Worm (Caenorhabditis elegans): ENCODE results near the gene pup-2.

pup-2 gene

DNA sequence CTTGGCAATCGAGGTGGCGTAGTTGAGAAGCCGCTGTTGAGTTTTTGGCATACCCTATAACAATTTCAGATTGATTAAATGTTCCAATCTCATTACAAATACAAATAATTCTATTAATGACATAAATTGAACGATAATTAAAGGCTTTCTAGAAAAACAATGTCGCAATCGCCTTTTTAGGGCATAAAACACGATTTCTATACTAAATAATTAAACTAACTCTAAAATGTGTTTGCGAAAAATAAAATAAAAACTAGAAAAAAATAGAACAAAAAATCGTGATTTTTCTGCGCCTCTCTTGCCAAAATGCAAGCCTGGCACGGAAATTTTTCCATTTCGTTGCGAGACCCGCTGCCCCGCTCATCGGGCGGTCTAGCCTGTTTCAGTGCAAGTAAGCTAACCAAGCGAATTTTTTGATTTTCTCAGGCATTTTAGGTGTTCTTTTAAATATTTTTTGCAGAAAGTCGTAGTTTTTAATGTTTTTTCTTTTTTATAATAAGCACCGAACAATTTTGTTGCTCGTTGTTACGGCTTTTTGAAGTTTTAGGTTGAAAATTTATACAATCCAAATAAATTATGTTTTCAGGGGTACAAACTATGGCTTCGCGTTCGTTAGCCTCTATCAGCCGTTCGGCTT is 42.2 kb downstream of the pup-2 start, which contains the start of the genes C34E10.12, C34E10.10 and atp-2 (continued):
- TF ChIP-seq mel-28 (tag; optimal IDR thresholded peaks at IDR 0.05; ENCODE audit: borderline replicate concordance) (no peak), snpc-1.1 (tag; optimal IDR thresholded peaks at IDR 0.05; ENCODE audit: insufficient read depth) (peak; percentile 48), cebp-2 (GFP tag; IDR thresholded peaks at IDR 0.05) (no peak), let-526 (GFP tag; IDR thresholded peaks at IDR 0.05) (no peak), ceh-58 (GFP tag; IDR thresholded peaks at IDR 0.05) (no peak), F39B2.1 (GFP tag; IDR thresholded peaks at IDR 0.05) (no peak), bed-2 (GFP tag; IDR thresholded peaks at IDR 0.05) (no peak), atf-7 (tag; optimal IDR thresholded peaks at IDR 0.05) (no peak), K12H6.12 (tag; optimal IDR thresholded peaks at IDR 0.05) (no peak), lsl-1 (GFP tag; optimal IDR thresholded peaks at IDR 0.05) (peak; percentile 47), mes-4 (tag; optimal IDR thresholded peaks at IDR 0.05) (no peak), F37B4.10 (GFP tag; IDR thresholded peaks at IDR 0.05) (no peak), dpl-1 (GFP tag; optimal IDR thresholded peaks at IDR 0.05) (peak; percentile 58), Y79H2A.3 (GFP tag; conservative IDR thresholded peaks at IDR 0.05) (no peak), akir-1 (GFP tag; optimal IDR thresholded peaks at IDR 0.05) (no peak), lsy-27 (tag; optimal IDR thresholded peaks at IDR 0.05; ENCODE audit: borderline replicate concordance, insufficient read depth) (no peak), nfya-2 (GFP tag; IDR thresholded peaks at IDR 0.05) (no peak), nhr-27 (tag; optimal IDR thresholded peaks at IDR 0.05) (no peak), dpff-1 (tag; optimal IDR thresholded peaks at IDR 0.05) (no peak)

DNA sequence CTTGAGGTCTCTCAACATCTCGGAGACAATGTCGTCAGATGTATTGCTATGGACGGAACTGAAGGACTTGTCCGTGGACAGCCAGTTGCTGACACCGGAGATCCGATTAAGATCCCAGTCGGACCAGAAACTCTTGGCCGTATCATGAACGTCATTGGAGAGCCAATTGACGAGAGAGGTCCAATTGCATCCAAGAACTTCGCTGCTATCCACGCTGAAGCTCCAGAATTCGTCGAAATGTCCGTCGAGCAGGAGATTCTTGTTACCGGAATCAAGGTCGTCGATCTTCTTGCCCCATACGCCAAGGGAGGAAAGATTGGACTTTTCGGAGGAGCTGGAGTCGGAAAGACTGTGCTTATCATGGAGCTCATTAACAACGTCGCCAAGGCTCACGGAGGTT is 43.1 kb downstream of the pup-2 start:
- TF ChIP-seq athp-1 (tag; optimal IDR thresholded peaks at IDR 0.05) = no peak
- TF ChIP-seq nhr-27 (tag; optimal IDR thresholded peaks at IDR 0.05) = no peak

DNA sequence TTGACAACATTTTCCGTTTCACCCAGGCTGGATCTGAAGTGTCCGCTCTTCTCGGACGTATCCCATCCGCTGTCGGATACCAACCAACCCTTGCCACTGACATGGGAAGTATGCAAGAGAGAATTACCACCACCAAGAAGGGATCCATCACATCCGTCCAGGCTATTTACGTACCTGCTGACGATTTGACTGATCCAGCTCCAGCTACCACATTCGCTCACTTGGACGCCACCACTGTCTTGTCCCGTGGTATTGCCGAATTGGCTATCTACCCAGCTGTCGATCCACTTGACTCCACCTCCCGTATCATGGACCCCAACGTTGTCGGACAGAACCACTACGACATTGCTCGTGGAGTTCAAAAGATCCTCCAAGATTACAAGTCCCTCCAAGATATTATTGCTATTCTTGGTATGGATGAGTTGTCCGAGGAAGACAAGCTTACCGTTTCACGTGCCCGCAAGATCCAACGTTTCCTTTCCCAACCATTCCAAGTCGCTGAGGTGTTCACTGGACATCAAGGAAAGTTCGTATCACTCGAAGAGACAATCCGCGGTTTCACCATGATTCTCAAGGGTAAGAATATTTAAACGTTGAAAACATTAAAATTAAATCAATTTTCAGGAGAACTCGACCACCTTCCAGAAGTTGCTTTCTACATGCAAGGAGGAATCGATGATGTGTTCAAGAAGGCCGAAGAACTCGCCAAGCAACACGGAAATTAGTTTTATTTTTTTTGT is 44.0 kb downstream of the pup-2 start:
- TF ChIP-seq ceh-58 (GFP tag; IDR thresholded peaks at IDR 0.05) (0 out of 2 replicates have a peak, but pooled peaks have one; percentile 60), atf-7 (tag; optimal IDR thresholded peaks at IDR 0.05) (no peak), ZK185.1 (tag; optimal IDR thresholded peaks at IDR 0.05; ENCODE audit: poor library complexity, severe bottlenecking) (peak; percentile 4), tbp1 (GFP tag; optimal IDR thresholded peaks at IDR 0.05) (no peak), K12H6.12 (tag; optimal IDR thresholded peaks at IDR 0.05) (no peak), F37B4.10 (GFP tag; IDR thresholded peaks at IDR 0.05) (0 out of 2 replicates have a peak, but pooled peaks have one; percentile 27), D2030.7 (GFP tag; IDR thresholded peaks at IDR 0.05) (no peak), snpc-1.3 (tag; optimal IDR thresholded peaks at IDR 0.05; ENCODE audit: insufficient read depth) (no peak), ztf-26 (tag; optimal IDR thresholded peaks at IDR 0.05) (no peak), madf-3 (GFP tag; IDR thresholded peaks at IDR 0.05) (0 out of 2 replicates have a peak, but pooled peaks have one; percentile 28), let-526 (GFP tag; IDR thresholded peaks at IDR 0.05) (no peak), rpc-1 (optimal IDR thresholded peaks at IDR 0.05) (no peak), rpc-1 (tag; optimal IDR thresholded peaks at IDR 0.05) (no peak), F39B2.1 (GFP tag; IDR thresholded peaks at IDR 0.05) (no peak), Y53G8AR.9 (GFP tag; conservative IDR thresholded peaks at IDR 0.05) (peak; percentile 34; the same call in 1 of the 2 replicates)

ce11 chrIII:5230415-5230814 is 44.7 kb downstream of the pup-2 start, which contains the start of gene prmt-5:
Gene prmt-5 (plus strand): TSS chrIII:5230555.
- TF ChIP-seq madf-10 (tag; optimal IDR thresholded peaks at IDR 0.05) (peak; percentile 48), snpc-1.3 (tag; optimal IDR thresholded peaks at IDR 0.05; ENCODE audit: insufficient read depth) (peak; percentile 68), tbx-9 (tag; optimal IDR thresholded peaks at IDR 0.05; ENCODE audit: borderline replicate concordance) (peak; percentile 26), cebp-2 (GFP tag; IDR thresholded peaks at IDR 0.05) (peak; percentile 72; the same call in 1 of the 2 replicates), madf-8 (GFP tag; conservative IDR thresholded peaks at IDR 0.05) (no peak), efl-1 (GFP tag; optimal IDR thresholded peaks at IDR 0.05) (no peak), B0261.1 (tag; optimal IDR thresholded peaks at IDR 0.05) (peak; percentile 22), F52B5.7 (tag; optimal IDR thresholded peaks at IDR 0.05) (peak; percentile 97), somi-1 (GFP tag; optimal IDR thresholded peaks at IDR 0.05) (peak; percentile 20), ama-1 (optimal IDR thresholded peaks at IDR 0.05) (peak; percentile 91), ama-1 (GFP tag; optimal IDR thresholded peaks at IDR 0.05) (peak; percentile 56 to 61), bed-2 (GFP tag; IDR thresholded peaks at IDR 0.05) (no peak), ztf-26 (tag; optimal IDR thresholded peaks at IDR 0.05) (peak; percentile 61), let-607 (tag; optimal IDR thresholded peaks at IDR 0.05) (peak; percentile 46 to 51), C17E4.6 (GFP tag; IDR thresholded peaks at IDR 0.05) (no peak), hmg-1.2 (GFP tag; IDR thresholded peaks at IDR 0.05) (peak; percentile 44; the same call in 1 of the 2 replicates), mxl-1 (tag; optimal IDR thresholded peaks at IDR 0.05) (no peak)

All from whole organism, young adult.